Worm (Caenorhabditis elegans): ENCODE results near the gene F55A11.6.

DNA sequence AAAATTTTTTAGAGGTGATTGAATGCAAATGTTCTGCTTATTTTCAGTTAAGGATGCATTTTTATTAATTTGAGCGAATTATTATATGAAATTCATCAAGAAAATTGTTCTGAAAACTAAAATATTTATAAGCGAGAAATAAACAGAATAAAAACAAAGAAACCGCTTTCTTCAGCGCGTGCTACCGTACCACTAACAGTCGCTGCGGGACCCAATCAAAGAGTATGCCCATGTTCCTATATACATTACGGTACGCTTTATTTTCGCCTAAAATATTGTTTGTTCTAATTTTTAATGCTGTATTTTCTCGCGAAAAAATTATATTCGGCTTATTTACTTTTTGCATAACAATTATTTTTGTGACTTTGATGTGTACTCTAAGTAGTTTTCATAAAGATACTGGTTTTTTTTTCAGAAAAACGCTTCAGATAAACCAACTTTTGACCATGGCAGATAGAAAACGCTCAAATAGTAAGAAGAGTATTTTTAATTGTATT is 11.2 kb downstream of the F55A11.6 start, which contains the start of gene F55A11.8:
- no peak for TF ChIP-seq F13C5.2 (tag; optimal IDR thresholded peaks at IDR 0.05)
- TF ChIP-seq sea-1 (GFP tag; conservative IDR thresholded peaks at IDR 0.05), result no peak
- TF ChIP-seq flt-1 (GFP tag; IDR thresholded peaks at IDR 0.05), result no peak
- no peak for TF ChIP-seq scrt-1 (GFP tag; IDR thresholded peaks at IDR 0.05)
- no peak for TF ChIP-seq hnd-1 (tag; optimal IDR thresholded peaks at IDR 0.05)
- no peak for TF ChIP-seq ceh-13 (GFP tag; optimal IDR thresholded peaks at IDR 0.05)
- TF ChIP-seq ceh-36 (tag; optimal IDR thresholded peaks at IDR 0.05), result no peak
- no peak for TF ChIP-seq ama-1 (optimal IDR thresholded peaks at IDR 0.05)

All from whole organism, early embryonic.